Worm (Caenorhabditis elegans): ENCODE data around the gene F55F1.2.

- TF ChIP-seq aptf-3 (GFP tag; IDR thresholded peaks at IDR 0.05) (no peak), F49E8.2 (tag; optimal IDR thresholded peaks at IDR 0.05; ENCODE audit: insufficient read depth) (no peak), snpc-3.4 (tag; optimal IDR thresholded peaks at IDR 0.05) (no peak), ceh-100 (GFP tag; IDR thresholded peaks at IDR 0.05) (no peak), chd-7 (tag; optimal IDR thresholded peaks at IDR 0.05) (no peak)
Observed at ce11 chrX:2727681-2728080, 42.2 kb downstream of the F55F1.2 start.

Measured in whole organism, young adult.